Fruit fly (Drosophila melanogaster): ENCODE results near the gene CG16972.

- no peak for TF ChIP-seq usp (GFP tag; optimal IDR thresholded peaks at IDR 0.05)
- no peak for TF ChIP-seq CG8478 (optimal IDR thresholded peaks at IDR 0.05)
- no peak for TF ChIP-seq psq (optimal IDR thresholded peaks at IDR 0.05)
- no peak for TF ChIP-seq Dll (optimal IDR thresholded peaks at IDR 0.05)
Observed at dm6 chr2L:13176701-13177249, 26.3 kb downstream of the CG16972 start, which contains the start of the genes Sfmbt and CG5439.
